Fruit fly (Drosophila melanogaster) whole organism, embryonic: Measurements from ENCODE around the gene CG33939.

Source experiments
- CG10147 ChIP-seq: fragments of 200-800 bp; sonication (Bioruptor generic); optimal IDR thresholded peaks from 2 replicates; lab custom pipeline; 2019; ENCODE audit warnings: missing biosample characterization, mild to moderate bottlenecking, missing genetic modification characterization, moderate library complexity
- CG10431 ChIP-seq: fragments of 200-800 bp; sonication (Bioruptor generic); optimal IDR thresholded peaks from 3 replicates; lab custom pipeline; 2018; ENCODE audit warnings: missing biosample characterization, mild to moderate bottlenecking, missing genetic modification characterization
- CG11504 ChIP-seq: fragments of 200-800 bp; sonication (Bioruptor generic); optimal IDR thresholded peaks from 3 replicates; lab custom pipeline; 2019; ENCODE audit warnings: missing biosample characterization, mild to moderate bottlenecking, missing genetic modification characterization, moderate library complexity
- CG11695 ChIP-seq: fragments of 200-800 bp; sonication (Bioruptor generic); IDR thresholded peaks from 3 replicates; pipeline ENCODE4 v1.3.6; 2022; ENCODE audit warnings: missing biosample characterization, missing genetic modification characterization
- CG12071 ChIP-seq: fragments of 200-800 bp; sonication (Bioruptor generic); optimal IDR thresholded peaks from 3 replicates; lab custom pipeline; 2018; ENCODE audit warnings: missing biosample characterization, mild to moderate bottlenecking, missing genetic modification characterization
- CG12299 ChIP-seq: fragments of 200-800 bp; sonication (Bioruptor generic); optimal IDR thresholded peaks from 2 replicates; lab custom pipeline; 2018; ENCODE audit warnings: missing biosample characterization, mild to moderate bottlenecking, missing genetic modification characterization
- CG12659 ChIP-seq: fragments of 200-800 bp; sonication (Bioruptor generic); optimal IDR thresholded peaks from 3 replicates; lab custom pipeline; 2017; ENCODE audit warnings: mild to moderate bottlenecking, missing biosample characterization, missing genetic modification reagents, missing genetic modification characterization
- CG12769 ChIP-seq: fragments of 200-800 bp; sonication (Bioruptor generic); optimal IDR thresholded peaks from 2 replicates; lab custom pipeline; 2019; ENCODE audit warnings: missing biosample characterization, mild to moderate bottlenecking, missing genetic modification characterization, moderate library complexity
- CG12942 ChIP-seq: fragments of 200-800 bp; sonication (Bioruptor generic); optimal IDR thresholded peaks from 3 replicates; lab custom pipeline; 2016; ENCODE audit warnings: missing biosample characterization, missing genetic modification characterization
- CG13123 ChIP-seq: fragments of 200-800 bp; sonication (Bioruptor generic); optimal IDR thresholded peaks from 2 replicates; lab custom pipeline; 2016; ENCODE audit warnings: missing biosample characterization, missing genetic modification characterization
- CG14667 ChIP-seq: fragments of 200-800 bp; sonication (Bioruptor generic); IDR thresholded peaks from 2 replicates; pipeline ENCODE4 v1.3.6; 2022; ENCODE audit warnings: missing biosample characterization, missing genetic modification characterization
- CG15269 ChIP-seq: fragments of 200-800 bp; sonication (Bioruptor generic); optimal IDR thresholded peaks from 2 replicates; lab custom pipeline; 2018; ENCODE audit warnings: missing biosample characterization, mild to moderate bottlenecking, missing genetic modification characterization, moderate library complexity
- CG15479 ChIP-seq: fragments of 200-800 bp; sonication (Bioruptor generic); optimal IDR thresholded peaks from 3 replicates; lab custom pipeline; 2019; ENCODE audit warnings: missing biosample characterization, mild to moderate bottlenecking, missing genetic modification characterization, moderate library complexity
- CG15601 ChIP-seq: fragments of 200-800 bp; sonication (Bioruptor generic); optimal IDR thresholded peaks from 3 replicates; lab custom pipeline; 2019; ENCODE audit warnings: missing biosample characterization, mild to moderate bottlenecking, missing genetic modification characterization, moderate library complexity
- CG17612 ChIP-seq: fragments of 200-800 bp; sonication (Bioruptor generic); IDR thresholded peaks from 2 replicates; pipeline ENCODE4 v1.3.6; 2022; ENCODE audit warnings: missing biosample characterization, missing genetic modification characterization
- CG18476 ChIP-seq: fragments of 200-800 bp; sonication (Bioruptor generic); optimal IDR thresholded peaks from 2 replicates; lab custom pipeline; 2016; ENCODE audit warnings: missing biosample characterization, mild to moderate bottlenecking, missing genetic modification characterization
- CG2678 ChIP-seq: fragments of 200-800 bp; sonication (Bioruptor generic); optimal IDR thresholded peaks from 3 replicates; lab custom pipeline; 2019; ENCODE audit warnings: missing biosample characterization, mild to moderate bottlenecking, missing genetic modification characterization, moderate library complexity
- CG32767 ChIP-seq: fragments of 200-800 bp; sonication (Bioruptor generic); IDR thresholded peaks from 2 replicates; pipeline ENCODE4 v1.3.6; 2022; ENCODE audit warnings: missing biosample characterization, missing genetic modification characterization
- CG4282 ChIP-seq: fragments of 200-800 bp; sonication (Bioruptor generic); optimal IDR thresholded peaks from 2 replicates; lab custom pipeline; 2016; ENCODE audit warnings: missing biosample characterization, missing genetic modification characterization
- CG8290 ChIP-seq, 3 experiments: fragments of 200-800 bp; sonication (Bioruptor generic); optimal IDR thresholded peaks; 2 replicates each; lab custom pipeline; 2016 to 2019; ENCODE audit warnings: missing biosample characterization in 3 of 3, missing genetic modification characterization in 3 of 3, mild to moderate bottlenecking in 2 of 3, moderate library complexity in 1 of 3
- CG8359 ChIP-seq: fragments of 200-800 bp; sonication (Bioruptor generic); optimal IDR thresholded peaks from 2 replicates; lab custom pipeline; 2017; ENCODE audit warnings: missing biosample characterization, mild to moderate bottlenecking, missing genetic modification characterization, borderline replicate concordance
- CG9727 ChIP-seq: fragments of 200-800 bp; sonication (Bioruptor generic); optimal IDR thresholded peaks from 3 replicates; lab custom pipeline; 2017; ENCODE audit warnings: missing biosample characterization, mild to moderate bottlenecking, missing genetic modification characterization
- Deaf1 ChIP-seq: fragments of 200-800 bp; optimal IDR thresholded peaks from 3 replicates; lab custom pipeline; 2019; ENCODE audit warnings: missing biosample characterization, mild to moderate bottlenecking, missing genetic modification characterization, moderate library complexity
- Dfd ChIP-seq, 2 experiments: fragments of >200 bp; optimal IDR thresholded peaks; 2 replicates each; lab custom pipeline; 2017; ENCODE audit warnings: missing biosample characterization in 2 of 2, missing genetic modification characterization in 2 of 2
- Doc2 ChIP-seq: fragments of 200-800 bp; sonication (Bioruptor generic); IDR thresholded peaks from 2 replicates; pipeline ENCODE4 v1.3.6; 2022; ENCODE audit warnings: missing biosample characterization, missing genetic modification characterization
- Fer3 ChIP-seq: fragments of 200-800 bp; sonication (Bioruptor generic); optimal IDR thresholded peaks from 2 replicates; lab custom pipeline; 2018; ENCODE audit warnings: missing biosample characterization, mild to moderate bottlenecking, missing genetic modification characterization, moderate library complexity
- HLHmδ ChIP-seq: fragments of 200-800 bp; sonication (Bioruptor generic); optimal IDR thresholded peaks from 2 replicates; lab custom pipeline; 2018; ENCODE audit warnings: missing biosample characterization, mild to moderate bottlenecking, missing genetic modification characterization, moderate library complexity
- Hmx ChIP-seq: fragments of 200-800 bp; sonication (Bioruptor generic); optimal IDR thresholded peaks from 2 replicates; lab custom pipeline; 2016; ENCODE audit warnings: missing biosample characterization, missing genetic modification characterization
- Lim3 ChIP-seq: fragments of 200-800 bp; sonication (Bioruptor generic); IDR thresholded peaks from 2 replicates; pipeline ENCODE4 v1.3.6; 2022; ENCODE audit warnings: missing biosample characterization, missing genetic modification characterization
- Max ChIP-seq: fragments of 200-800 bp; sonication (Bioruptor generic); optimal IDR thresholded peaks from 2 replicates; lab custom pipeline; 2016; ENCODE audit warnings: missing biosample characterization, mild to moderate bottlenecking, missing genetic modification characterization
- Nf-YB ChIP-seq: fragments of 200-800 bp; sonication (Bioruptor generic); optimal IDR thresholded peaks from 3 replicates; lab custom pipeline; 2019; ENCODE audit warnings: missing biosample characterization, mild to moderate bottlenecking, missing genetic modification characterization, moderate library complexity
- Oaz ChIP-seq: fragments of 200-800 bp; sonication (Bioruptor generic); IDR thresholded peaks from 2 replicates; pipeline ENCODE4 v1.3.6; 2022; ENCODE audit warnings: missing biosample characterization, missing genetic modification characterization
- Scr ChIP-seq: fragments of 200-800 bp; sonication (Bioruptor generic); IDR thresholded peaks from 2 replicates; pipeline ENCODE4 v1.3.6; 2022; ENCODE audit warnings: missing biosample characterization, missing genetic modification characterization; ENCODE audit not compliant: partially characterized antibody
- caup ChIP-seq: fragments of 200-800 bp; sonication (Bioruptor generic); optimal IDR thresholded peaks from 3 replicates; lab custom pipeline; 2017; ENCODE audit warnings: missing biosample characterization, mild to moderate bottlenecking, missing genetic modification characterization, moderate library complexity; ENCODE audit not compliant: severe bottlenecking
- crc ChIP-seq: fragments of 200-800 bp; sonication (Bioruptor generic); optimal IDR thresholded peaks from 2 replicates; lab custom pipeline; 2016; ENCODE audit warnings: missing biosample characterization, missing genetic modification characterization
- cwo ChIP-seq: fragments of 200-800 bp; sonication (Bioruptor generic); optimal IDR thresholded peaks from 3 replicates; lab custom pipeline; 2017; ENCODE audit warnings: missing biosample characterization, missing genetic modification characterization, mild to moderate bottlenecking, moderate library complexity, missing genetic modification reagents
- esg ChIP-seq: fragments of 200-800 bp; sonication (Bioruptor generic); conservative IDR thresholded peaks from 2 replicates; pipeline ENCODE4 v1.3.6; 2022; ENCODE audit warnings: missing biosample characterization, missing genetic modification characterization
- gcm2 ChIP-seq: fragments of 200-800 bp; sonication (Bioruptor generic); optimal IDR thresholded peaks from 2 replicates; lab custom pipeline; 2016; ENCODE audit warnings: missing biosample characterization, missing genetic modification characterization
- hth ChIP-seq: fragments of >200 bp; optimal IDR thresholded peaks from 2 replicates; lab custom pipeline; 2017; ENCODE audit warnings: inconsistent platforms
- mld ChIP-seq: fragments of 200-800 bp; sonication (Bioruptor generic); IDR thresholded peaks from 3 replicates; pipeline ENCODE4 v1.3.6; 2022; ENCODE audit warnings: missing biosample characterization, missing genetic modification characterization; ENCODE audit not compliant: partially characterized antibody
- nerfin-1 ChIP-seq: fragments of 200-800 bp; sonication (Bioruptor generic); optimal IDR thresholded peaks from 3 replicates; lab custom pipeline; 2019; ENCODE audit warnings: missing biosample characterization, mild to moderate bottlenecking, missing genetic modification characterization, moderate library complexity
- nom ChIP-seq: fragments of 200-800 bp; sonication (Bioruptor generic); optimal IDR thresholded peaks from 2 replicates; lab custom pipeline; 2017; ENCODE audit warnings: missing biosample characterization, missing genetic modification characterization, mild to moderate bottlenecking, moderate library complexity, missing genetic modification reagents
- pnt ChIP-seq: fragments of 200-800 bp; sonication (Bioruptor generic); optimal IDR thresholded peaks from 3 replicates; lab custom pipeline; 2016; ENCODE audit warnings: missing biosample characterization, missing genetic modification characterization
- sc ChIP-seq, 3 experiments: fragments of >200 bp in 2 of 3; fragments of 200-800 bp in 1 of 3; sonication (Bioruptor generic) in 1 of 3; optimal IDR thresholded peaks; 2 replicates in 2 of 3; 3 replicates in 1 of 3; lab custom pipeline; 2017; ENCODE audit warnings: mild to moderate bottlenecking in 1 of 3, missing biosample characterization in 1 of 3, missing genetic modification characterization in 1 of 3, missing genetic modification reagents in 1 of 3
- so ChIP-seq: fragments of 200-800 bp; sonication (Bioruptor generic); IDR thresholded peaks from 3 replicates; pipeline ENCODE4 v1.3.6; 2022; ENCODE audit warnings: missing biosample characterization, missing genetic modification characterization
- stwl ChIP-seq: fragments of 200-800 bp; sonication (Bioruptor generic); optimal IDR thresholded peaks from 3 replicates; lab custom pipeline; 2018; ENCODE audit warnings: missing biosample characterization, mild to moderate bottlenecking, missing genetic modification characterization, moderate library complexity
- vfl ChIP-seq: fragments of 200-800 bp; sonication (Bioruptor generic); optimal IDR thresholded peaks from 2 replicates; lab custom pipeline; 2016; ENCODE audit warnings: missing biosample characterization, missing genetic modification characterization
- wek ChIP-seq: fragments of 200-800 bp; sonication (Bioruptor generic); optimal IDR thresholded peaks from 3 replicates; lab custom pipeline; 2018; ENCODE audit warnings: missing biosample characterization, mild to moderate bottlenecking, missing genetic modification characterization, moderate library complexity
- zfh1 ChIP-seq: fragments of 200-800 bp; sonication (Bioruptor generic); IDR thresholded peaks from 3 replicates; pipeline ENCODE4 v1.3.6; 2022; ENCODE audit warnings: missing biosample characterization, missing genetic modification characterization

Gene CG33939

DNA sequence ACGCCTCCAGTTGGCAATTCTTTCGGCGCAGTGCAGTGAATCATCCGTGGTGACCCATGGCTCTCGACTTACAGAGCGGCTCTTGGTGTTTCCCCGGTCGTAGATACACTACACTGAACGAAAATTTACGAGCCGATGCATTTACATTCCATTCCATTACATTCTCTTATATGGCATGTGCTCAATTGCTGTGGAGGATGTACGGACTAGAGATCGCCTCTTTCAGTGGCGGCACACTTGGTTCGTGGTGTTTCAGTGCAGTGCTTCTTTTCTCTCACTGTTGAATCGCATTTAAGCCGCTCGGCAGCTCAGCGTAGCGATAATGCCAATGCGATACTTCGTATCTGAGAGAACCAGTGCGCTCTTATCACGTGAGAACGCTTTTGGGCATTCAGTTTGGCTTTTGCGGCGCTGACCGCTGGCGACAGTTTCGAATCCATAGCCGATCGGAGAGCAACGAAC is 13.0 kb upstream of the CG33939 start, which contains the start of gene Mec2 (continued):
- TF ChIP-seq CG32767 (peak; percentile 37; the same call in 1 of the 2 replicates), so (GFP tag; lab: Robert Waterston, UW) (0 out of 3 replicates have a peak, but pooled peaks have one; percentile 31), Fer3 (tag; lab: Kevin White, UChicago) (no peak), cwo (no peak), Max (GFP tag; lab: Kevin White, UChicago) (no peak), nerfin-1 (tag; lab: Kevin White, UChicago) (no peak), esg (peak; percentile 58), CG12659 (GFP tag; lab: Kevin White, UChicago) (peak; percentile 55), CG12299 (no peak), HLHmδ (GFP tag; lab: Kevin White, UChicago) (no peak), CG15601 (tag; lab: Kevin White, UChicago) (no peak), CG15269 (no peak), crc (no peak), CG12769 (tag; lab: Kevin White, UChicago) (no peak), CG18476 (GFP tag; lab: Kevin White, UChicago) (no peak), stwl (tag; lab: Kevin White, UChicago) (no peak), hth (no peak), CG11504 (tag; lab: Kevin White, UChicago) (no peak), CG12071 (peak; percentile 12), CG13123 (GFP tag; lab: Kevin White, UChicago) (peak; percentile 16), Scr (no peak), mld (GFP tag; lab: Robert Waterston, UW) (no peak), gcm2 (GFP tag; lab: Kevin White, UChicago) (peak; percentile 5), Oaz (GFP tag; lab: Robert Waterston, UW) (peak; percentile 31; the same call in 1 of the 2 replicates), CG10431 (GFP tag; lab: Kevin White, UChicago) (no peak), Dfd (GFP tag; optimal IDR thresholded peaks at IDR 0.05; lab: Kevin White, UChicago) (no peak), CG8359 (GFP tag; lab: Kevin White, UChicago) (no peak), CG14667 (GFP tag; lab: Robert Waterston, UW) (peak; percentile 54), wek (GFP tag; lab: Kevin White, UChicago) (peak; percentile 8), CG2678 (tag; lab: Kevin White, UChicago) (no peak), zfh1 (GFP tag; lab: Robert Waterston, UW) (peak; percentile 58; the same call in 2 of the 3 replicates), CG15479 (GFP tag; lab: Kevin White, UChicago) (no peak), Deaf1 (tag; lab: Kevin White, UChicago) (peak; percentile 56), Lim3 (GFP tag; lab: Robert Waterston, UW) (no peak), CG17612 (no peak), CG12942 (GFP tag; lab: Kevin White, UChicago) (peak; percentile 58), CG9727 (GFP tag; lab: Kevin White, UChicago) (peak; percentile 31), pnt (GFP tag; lab: Kevin White, UChicago) (peak; percentile 37), CG8290 (GFP tag; optimal IDR thresholded peaks at IDR 0.05; lab: Kevin White, UChicago) (no peak), CG8290 (tag; optimal IDR thresholded peaks at IDR 0.05; lab: Kevin White, UChicago) (peak in 1 of 2 experiments; percentile 91), vfl (no peak), CG10147 (GFP tag; lab: Kevin White, UChicago) (no peak), caup (GFP tag; lab: Kevin White, UChicago) (no peak), CG4282 (no peak), Hmx (GFP tag; lab: Kevin White, UChicago) (no peak), CG11695 (GFP tag; lab: Robert Waterston, UW) (0 out of 3 replicates have a peak, but pooled peaks have one; percentile 18), sc (optimal IDR thresholded peaks at IDR 0.05; lab: Kevin White, UChicago) (no peak), sc (GFP tag; optimal IDR thresholded peaks at IDR 0.05; lab: Kevin White, UChicago) (no peak), Nf-YB (GFP tag; lab: Kevin White, UChicago) (no peak), Doc2 (no peak), nom (GFP tag; lab: Kevin White, UChicago) (peak; percentile 12)
